Worm (Caenorhabditis elegans) whole organism, young adult: ENCODE results near the gene Y44A6C.1.

ENCODE experiments used
- D2030.7 ChIP-seq: fragments of 200-800 bp; sonication (Bioruptor generic); IDR thresholded peaks from 2 replicates; pipeline ENCODE4 v1.3.6; 2022; ENCODE audit warnings: missing genetic modification reagents, missing genetic modification characterization, missing compliant biosample characterization
- F10E7.11 ChIP-seq: sonication (generic microtip); optimal IDR thresholded peaks from 2 replicates; lab custom pipeline; 2017; ENCODE audit warnings: mild to moderate bottlenecking, missing genetic modification characterization, moderate library complexity, missing compliant biosample characterization
- F22D6.2 ChIP-seq: sonication (generic microtip); optimal IDR thresholded peaks from 2 replicates; lab custom pipeline; 2016; ENCODE audit warnings: mild to moderate bottlenecking, missing genetic modification characterization, missing compliant biosample characterization
- F23B12.7 ChIP-seq: sonication (generic microtip); optimal IDR thresholded peaks from 2 replicates; lab custom pipeline; 2017; ENCODE audit warnings: missing genetic modification characterization, mild to moderate bottlenecking, missing compliant biosample characterization, antibody characterized with exemption, moderate library complexity; ENCODE audit not compliant: insufficient read depth
- F57C9.4 ChIP-seq: sonication (generic microtip); optimal IDR thresholded peaks from 2 replicates; lab custom pipeline; 2017; ENCODE audit warnings: mild to moderate bottlenecking, missing genetic modification characterization, missing compliant biosample characterization
- Y53F4B.3 ChIP-seq: fragments of 200-800 bp; sonication (Bioruptor generic); IDR thresholded peaks from 2 replicates; pipeline ENCODE4 v1.3.6; 2022; ENCODE audit warnings: missing genetic modification reagents, missing genetic modification characterization, missing compliant biosample characterization
- Y79H2A.3 ChIP-seq: fragments of 200-800 bp; sonication (Bioruptor generic); conservative IDR thresholded peaks from 2 replicates; pipeline ENCODE4 v1.3.6; 2022; ENCODE audit warnings: missing genetic modification reagents, missing genetic modification characterization, missing compliant biosample characterization
- Y95B8A.8 ChIP-seq: fragments of 200-800 bp; sonication (Bioruptor generic); IDR thresholded peaks from 2 replicates; pipeline ENCODE4 v1.3.6; 2022; ENCODE audit warnings: missing genetic modification reagents, missing genetic modification characterization, missing compliant biosample characterization
- ZK185.1 ChIP-seq: sonication (generic microtip); optimal IDR thresholded peaks from 2 replicates; lab custom pipeline; 2016; ENCODE audit warnings: mild to moderate bottlenecking, missing genetic modification characterization, missing compliant biosample characterization; ENCODE audit not compliant: poor library complexity, severe bottlenecking
- ama-1 ChIP-seq, 3 experiments: fragments of 150-350 bp in 1 of 3; sonication (generic microtip) in 2 of 3; optimal IDR thresholded peaks; 2 replicates each; lab custom pipeline; 2014 to 2018; ENCODE audit warnings: missing biosample characterization in 2 of 3, missing genetic modification characterization in 2 of 3, missing genetic modification reagents in 2 of 3
- aptf-3 ChIP-seq: fragments of 200-800 bp; sonication (Bioruptor generic); IDR thresholded peaks from 2 replicates; pipeline ENCODE4 v1.3.6; 2022; ENCODE audit warnings: missing genetic modification characterization, missing compliant biosample characterization
- atf-7 ChIP-seq: sonication (generic microtip); optimal IDR thresholded peaks from 2 replicates; lab custom pipeline; 2017; ENCODE audit warnings: mild to moderate bottlenecking, missing genetic modification characterization, missing compliant biosample characterization
- attf-5 ChIP-seq: fragments of 200-800 bp; sonication (Bioruptor generic); optimal IDR thresholded peaks from 2 replicates; lab custom pipeline; 2018; ENCODE audit warnings: mild to moderate bottlenecking, missing genetic modification characterization, missing compliant biosample characterization
- bed-1 ChIP-seq: fragments of 200-800 bp; sonication (Bioruptor generic); IDR thresholded peaks from 2 replicates; pipeline ENCODE4 v1.3.6; 2022; ENCODE audit warnings: missing genetic modification reagents, missing genetic modification characterization, missing compliant biosample characterization
- bed-2 ChIP-seq: fragments of 200-800 bp; sonication (Bioruptor generic); IDR thresholded peaks from 2 replicates; pipeline ENCODE4 v1.3.6; 2022; ENCODE audit warnings: missing genetic modification reagents, missing genetic modification characterization, missing compliant biosample characterization
- ccch-3 ChIP-seq: fragments of 200-800 bp; sonication (Bioruptor generic); optimal IDR thresholded peaks from 2 replicates; lab custom pipeline; 2018; ENCODE audit warnings: mild to moderate bottlenecking, missing genetic modification characterization, missing compliant biosample characterization
- cebp-1 ChIP-seq, 2 experiments: fragments of 200-800 bp in 1 of 2; sonication (Bioruptor generic) in 1 of 2; sonication (generic microtip) in 1 of 2; IDR thresholded peaks in 1 of 2; optimal IDR thresholded peaks in 1 of 2; 2 replicates each; pipeline versions ENCODE4 v1.3.6 to Lab custom; 2017 to 2022; ENCODE audit warnings: missing compliant biosample characterization in 2 of 2, missing genetic modification characterization in 2 of 2, mild to moderate bottlenecking in 1 of 2, missing genetic modification reagents in 1 of 2, moderate library complexity in 1 of 2
- ceh-91 ChIP-seq: fragments of 200-800 bp; sonication (Bioruptor generic); IDR thresholded peaks from 2 replicates; pipeline ENCODE4 v1.3.6; 2022; ENCODE audit warnings: missing genetic modification reagents, missing genetic modification characterization, missing compliant biosample characterization
- dox-1 ChIP-seq: fragments of 200-800 bp; sonication (Bioruptor generic); IDR thresholded peaks from 2 replicates; pipeline ENCODE4 v1.3.6; 2022; ENCODE audit warnings: missing genetic modification reagents, missing genetic modification characterization, missing compliant biosample characterization
- dpff-1 ChIP-seq: sonication (generic microtip); optimal IDR thresholded peaks from 2 replicates; lab custom pipeline; 2017; ENCODE audit warnings: mild to moderate bottlenecking, missing genetic modification characterization, missing compliant biosample characterization
- egl-18 ChIP-seq: fragments of 200-800 bp; sonication (Bioruptor generic); IDR thresholded peaks from 2 replicates; pipeline ENCODE4 v1.3.6; 2022; ENCODE audit warnings: missing genetic modification reagents, missing genetic modification characterization, missing compliant biosample characterization
- ekl-4 ChIP-seq: fragments of 200-800 bp; sonication (Bioruptor generic); IDR thresholded peaks from 2 replicates; pipeline ENCODE4 v1.3.6; 2022; ENCODE audit warnings: missing genetic modification reagents, missing genetic modification characterization, missing compliant biosample characterization
- hlh-26 ChIP-seq: fragments of 200-800 bp; sonication (Bioruptor generic); conservative IDR thresholded peaks from 2 replicates; pipeline ENCODE4 v1.3.6; 2022; ENCODE audit warnings: missing genetic modification reagents, missing genetic modification characterization, missing compliant biosample characterization
- lin-26 ChIP-seq: fragments of 200-800 bp; sonication (Bioruptor generic); IDR thresholded peaks from 2 replicates; pipeline ENCODE4 v1.3.6; 2022; ENCODE audit warnings: missing genetic modification reagents, missing genetic modification characterization, missing compliant biosample characterization
- lin-35 ChIP-seq, 3 experiments: fragments of 150-350 bp in 2 of 3; sonication (generic microtip) in 1 of 3; optimal IDR thresholded peaks; 2 replicates each; lab custom pipeline; 2014 to 2018; ENCODE audit warnings: missing biosample characterization in 3 of 3, missing genetic modification characterization in 3 of 3, missing genetic modification reagents in 3 of 3
- lin-54 ChIP-seq: fragments of 200-800 bp; sonication (Bioruptor generic); optimal IDR thresholded peaks from 2 replicates; lab custom pipeline; 2018; ENCODE audit warnings: mild to moderate bottlenecking, missing genetic modification characterization, missing compliant biosample characterization
- lir-1 ChIP-seq: fragments of 200-800 bp; sonication (Bioruptor generic); conservative IDR thresholded peaks from 2 replicates; pipeline ENCODE4 v1.3.6; 2022; ENCODE audit warnings: missing genetic modification reagents, missing genetic modification characterization, missing compliant biosample characterization
- lsl-1 ChIP-seq: fragments of 200-800 bp; sonication (Bioruptor generic); optimal IDR thresholded peaks from 2 replicates; lab custom pipeline; 2018; ENCODE audit warnings: mild to moderate bottlenecking, missing genetic modification characterization, moderate library complexity, missing compliant biosample characterization
- madf-10 ChIP-seq: sonication (generic microtip); optimal IDR thresholded peaks from 2 replicates; lab custom pipeline; 2016; ENCODE audit warnings: mild to moderate bottlenecking, missing genetic modification characterization, missing compliant biosample characterization
- mel-28 ChIP-seq: sonication (generic microtip); optimal IDR thresholded peaks from 2 replicates; lab custom pipeline; 2016; ENCODE audit warnings: borderline replicate concordance, mild to moderate bottlenecking, missing genetic modification characterization, missing compliant biosample characterization
- mes-4 ChIP-seq: sonication (generic microtip); optimal IDR thresholded peaks from 2 replicates; lab custom pipeline; 2016; ENCODE audit warnings: missing genotype, missing genetic modification characterization, missing compliant biosample characterization
- nfya-1 ChIP-seq: sonication (generic microtip); optimal IDR thresholded peaks from 2 replicates; lab custom pipeline; 2017; ENCODE audit warnings: antibody characterized with exemption, missing compliant biosample characterization, missing genetic modification characterization, borderline replicate concordance; ENCODE audit not compliant: insufficient read depth
- nfyb-1 ChIP-seq: fragments of 200-800 bp; sonication (Bioruptor generic); IDR thresholded peaks from 2 replicates; pipeline ENCODE4 v1.3.6; 2022; ENCODE audit warnings: missing genetic modification reagents, missing genetic modification characterization, missing compliant biosample characterization
- nhr-80 ChIP-seq: sonication (generic microtip); optimal IDR thresholded peaks from 2 replicates; lab custom pipeline; 2016; ENCODE audit warnings: missing genetic modification characterization, missing compliant biosample characterization
- nhr-90 ChIP-seq: sonication (generic microtip); optimal IDR thresholded peaks from 2 replicates; lab custom pipeline; 2016; ENCODE audit warnings: missing genotype, mild to moderate bottlenecking, missing genetic modification characterization, missing compliant biosample characterization
- rpc-1 ChIP-seq, 2 experiments: fragments of 150-350 bp in 1 of 2; sonication (generic microtip) in 1 of 2; optimal IDR thresholded peaks; 2 replicates each; lab custom pipeline; 2014 to 2018; ENCODE audit warnings: missing biosample characterization in 1 of 2, missing genetic modification characterization in 1 of 2, missing genetic modification reagents in 1 of 2, missing genotype in 1 of 2
- sdz-38 ChIP-seq: sonication (generic microtip); optimal IDR thresholded peaks from 2 replicates; lab custom pipeline; 2016; ENCODE audit warnings: missing genotype, missing genetic modification characterization, missing compliant biosample characterization
- snpc-1.1 ChIP-seq: sonication (generic microtip); optimal IDR thresholded peaks from 2 replicates; lab custom pipeline; 2017; ENCODE audit warnings: missing genetic modification characterization, mild to moderate bottlenecking, missing compliant biosample characterization, antibody characterized with exemption, moderate library complexity, missing genotype, missing genetic modification reagents; ENCODE audit not compliant: insufficient read depth
- snpc-4 ChIP-seq, 5 experiments: fragments of 150-350 bp in 1 of 5; sonication (generic microtip) in 4 of 5; optimal IDR thresholded peaks; 2 replicates each; lab custom pipeline; 2014 to 2018; ENCODE audit warnings: missing genetic modification characterization in 5 of 5, missing biosample characterization in 3 of 5, antibody characterized with exemption in 2 of 5, mild to moderate bottlenecking in 2 of 5, missing compliant biosample characterization in 2 of 5, missing genotype in 2 of 5, moderate library complexity in 2 of 5, missing genetic modification reagents in 1 of 5
- somi-1 ChIP-seq: fragments of 200-800 bp; sonication (Bioruptor generic); optimal IDR thresholded peaks from 2 replicates; lab custom pipeline; 2018; ENCODE audit warnings: mild to moderate bottlenecking, missing genetic modification characterization, missing compliant biosample characterization
- tlf-1 ChIP-seq: fragments of 200-800 bp; sonication (Bioruptor generic); optimal IDR thresholded peaks from 2 replicates; lab custom pipeline; 2018; ENCODE audit warnings: mild to moderate bottlenecking, missing genetic modification characterization, missing compliant biosample characterization
- zim-3 ChIP-seq: sonication (generic microtip); optimal IDR thresholded peaks from 2 replicates; lab custom pipeline; 2017; ENCODE audit warnings: mild to moderate bottlenecking, missing genetic modification characterization, moderate library complexity, missing compliant biosample characterization
- ztf-18 ChIP-seq: sonication (generic microtip); optimal IDR thresholded peaks from 2 replicates; lab custom pipeline; 2016; ENCODE audit warnings: missing genotype, mild to moderate bottlenecking, missing genetic modification characterization, missing compliant biosample characterization

Gene Y44A6C.1

ce11 chrV:20712318-20712993, 1.3 kb upstream of the Y44A6C.1 start (continued):
- TF ChIP-seq ama-1 (optimal IDR thresholded peaks at IDR 0.05; lab: Kevin White, UChicago) (peak; percentile 25), ama-1 (GFP tag; optimal IDR thresholded peaks at IDR 0.05; lab: Kevin White, UChicago) (no peak), tlf-1 (GFP tag; lab: Kevin White, UChicago) (peak; percentile 29), F22D6.2 (tag; lab: Kevin White, UChicago) (peak; percentile 58), lir-1 (GFP tag; lab: Robert Waterston, UW) (0 out of 2 replicates have a peak, but pooled peaks have one; percentile 12)

- no peak for TF ChIP-seq rpc-1 (optimal IDR thresholded peaks at IDR 0.05; lab: Kevin White, UChicago)
- TF ChIP-seq rpc-1 (tag; optimal IDR thresholded peaks at IDR 0.05; lab: Kevin White, UChicago): no peak
- TF ChIP-seq mel-28 (tag; lab: Kevin White, UChicago): no peak
- TF ChIP-seq ekl-4 (GFP tag; lab: Robert Waterston, UW): no peak
- TF ChIP-seq nfya-1 (tag; lab: Kevin White, UChicago): no peak
- TF ChIP-seq lsl-1 (GFP tag; lab: Kevin White, UChicago): no peak
- TF ChIP-seq sdz-38 (tag; lab: Kevin White, UChicago): no peak
- no peak for TF ChIP-seq mes-4 (tag; lab: Kevin White, UChicago)
- TF ChIP-seq egl-18 (GFP tag; lab: Robert Waterston, UW): no peak
- TF ChIP-seq nfyb-1: no peak
- no peak for TF ChIP-seq dox-1 (GFP tag; lab: Robert Waterston, UW)
- TF ChIP-seq lin-54 (GFP tag; lab: Kevin White, UChicago): no peak
- no peak for TF ChIP-seq lin-35 (GFP tag; optimal IDR thresholded peaks at IDR 0.05; lab: Kevin White, UChicago)
- no peak for TF ChIP-seq D2030.7 (GFP tag; lab: Robert Waterston, UW)
- peak; percentile 46 for TF ChIP-seq ama-1 (optimal IDR thresholded peaks at IDR 0.05; lab: Kevin White, UChicago)
- no peak for TF ChIP-seq ama-1 (GFP tag; optimal IDR thresholded peaks at IDR 0.05; lab: Kevin White, UChicago)
- TF ChIP-seq lin-26 (GFP tag; lab: Robert Waterston, UW): no peak
- no peak for TF ChIP-seq madf-10
- TF ChIP-seq F10E7.11 (tag; lab: Kevin White, UChicago): no peak
- no peak for TF ChIP-seq Y53F4B.3 (GFP tag; lab: Robert Waterston, UW)
- TF ChIP-seq F23B12.7 (tag; lab: Kevin White, UChicago): no peak
- no peak for TF ChIP-seq F22D6.2 (tag; lab: Kevin White, UChicago)
- peak; percentile 13 for TF ChIP-seq attf-5 (GFP tag; lab: Kevin White, UChicago)
- TF ChIP-seq somi-1: no peak
- TF ChIP-seq nhr-80 (tag; lab: Kevin White, UChicago): no peak
- no peak for TF ChIP-seq Y79H2A.3
- no peak for TF ChIP-seq nhr-90
- no peak for TF ChIP-seq ccch-3 (GFP tag; lab: Kevin White, UChicago)
- TF ChIP-seq zim-3: no peak
- TF ChIP-seq bed-2: no peak
- no peak for TF ChIP-seq atf-7
- TF ChIP-seq aptf-3: no peak
- TF ChIP-seq snpc-4 (GFP tag; optimal IDR thresholded peaks at IDR 0.05; lab: Kevin White, UChicago): no peak
- TF ChIP-seq snpc-4 (tag; optimal IDR thresholded peaks at IDR 0.05; lab: Kevin White, UChicago): no peak
- 0 out of 2 replicates have a peak, but pooled peaks have one; percentile 21 for TF ChIP-seq cebp-1 (GFP tag; IDR thresholded peaks at IDR 0.05; lab: Robert Waterston, UW)
- TF ChIP-seq cebp-1 (tag; optimal IDR thresholded peaks at IDR 0.05; lab: Kevin White, UChicago): peak; percentile 52
- no peak for TF ChIP-seq ZK185.1 (tag; lab: Kevin White, UChicago)
- no peak for TF ChIP-seq ceh-91
- no peak for TF ChIP-seq F57C9.4 (tag; lab: Kevin White, UChicago)
- no peak for TF ChIP-seq ztf-18 (tag; lab: Kevin White, UChicago)
- no peak for TF ChIP-seq dpff-1
- TF ChIP-seq snpc-1.1 (tag; lab: Kevin White, UChicago): no peak
- no peak for TF ChIP-seq Y95B8A.8 (GFP tag; lab: Robert Waterston, UW)
- no peak for TF ChIP-seq bed-1 (GFP tag; lab: Robert Waterston, UW)
- no peak for TF ChIP-seq hlh-26 (GFP tag; lab: Robert Waterston, UW)
These were observed 760 bp upstream of the Y44A6C.1 start for ce11 chrV:20712994-20713326.
